Fruit fly (Drosophila melanogaster) whole organism, adult: Measurements from ENCODE around the gene Jon99Fi.

Experiments
- CG11617 ChIP-seq: fragments of 200-800 bp; sonication (Bioruptor generic); optimal IDR thresholded peaks from 2 replicates; lab custom pipeline; 2017; ENCODE audit warnings: mild to moderate bottlenecking, missing biosample characterization, missing genetic modification reagents, missing genetic modification characterization
- CG12768 ChIP-seq: fragments of 200-800 bp; sonication (Bioruptor generic); optimal IDR thresholded peaks from 2 replicates; lab custom pipeline; 2017; ENCODE audit warnings: missing biosample characterization, missing genetic modification characterization, mild to moderate bottlenecking, moderate library complexity, missing genetic modification reagents
- CG14711 ChIP-seq: fragments of 200-800 bp; sonication (Bioruptor generic); optimal IDR thresholded peaks from 2 replicates; lab custom pipeline; 2018; ENCODE audit warnings: missing biosample characterization, mild to moderate bottlenecking, missing genetic modification characterization, moderate library complexity
- CG33017 ChIP-seq: fragments of 200-800 bp; sonication (Bioruptor generic); optimal IDR thresholded peaks from 2 replicates; lab custom pipeline; 2018; ENCODE audit warnings: missing biosample characterization, mild to moderate bottlenecking, missing genetic modification characterization, moderate library complexity
- CG5204 ChIP-seq: fragments of 200-800 bp; sonication (Bioruptor generic); optimal IDR thresholded peaks from 2 replicates; lab custom pipeline; 2016; ENCODE audit warnings: missing biosample characterization, missing genetic modification characterization
- CG7045 ChIP-seq: fragments of 200-800 bp; sonication (Bioruptor generic); optimal IDR thresholded peaks from 2 replicates; lab custom pipeline; 2017; ENCODE audit warnings: missing biosample characterization, mild to moderate bottlenecking, missing genetic modification characterization
- CG7101 ChIP-seq: fragments of 200-800 bp; sonication (Bioruptor generic); optimal IDR thresholded peaks from 2 replicates; lab custom pipeline; 2018; ENCODE audit warnings: missing biosample characterization, mild to moderate bottlenecking, missing genetic modification characterization, moderate library complexity
- Clk ChIP-seq: fragments of 200-800 bp; sonication (Bioruptor generic); optimal IDR thresholded peaks from 2 replicates; lab custom pipeline; 2017; ENCODE audit warnings: missing biosample characterization, missing genetic modification characterization
- Crg-1 ChIP-seq: fragments of 200-800 bp; sonication (Bioruptor generic); optimal IDR thresholded peaks from 2 replicates; lab custom pipeline; 2016; ENCODE audit warnings: missing biosample characterization, missing genetic modification characterization
- Hr96 ChIP-seq: fragments of 200-800 bp; sonication (Bioruptor generic); optimal IDR thresholded peaks from 2 replicates; lab custom pipeline; 2016; ENCODE audit warnings: missing biosample characterization, missing genetic modification characterization
- Mnt ChIP-seq: fragments of 200-800 bp; sonication (Bioruptor generic); optimal IDR thresholded peaks from 2 replicates; lab custom pipeline; 2016; ENCODE audit warnings: missing biosample characterization, mild to moderate bottlenecking, missing genetic modification characterization
- bab1 ChIP-seq: fragments of 200-800 bp; sonication (Bioruptor generic); optimal IDR thresholded peaks from 3 replicates; lab custom pipeline; 2019; ENCODE audit warnings: missing biosample characterization, mild to moderate bottlenecking, missing genetic modification characterization, moderate library complexity
- cic ChIP-seq: fragments of 200-800 bp; sonication (Bioruptor generic); optimal IDR thresholded peaks from 2 replicates; lab custom pipeline; 2017; ENCODE audit warnings: missing biosample characterization, mild to moderate bottlenecking, missing genetic modification characterization, moderate library complexity
- cnc ChIP-seq, 2 experiments: fragments of >200 bp; optimal IDR thresholded peaks; 2 replicates each; lab custom pipeline; 2017
- kay ChIP-seq: fragments of 200-800 bp; sonication (Bioruptor generic); peaks from one replicate; lab custom pipeline; 2016; ENCODE audit warnings: missing biosample characterization, missing genetic modification characterization, borderline replicate concordance
- ovo ChIP-seq: fragments of 200-800 bp; sonication (Bioruptor generic); optimal IDR thresholded peaks from 2 replicates; lab custom pipeline; 2016; ENCODE audit warnings: missing biosample characterization, missing genetic modification characterization
- pad ChIP-seq: fragments of 200-800 bp; sonication (Bioruptor generic); optimal IDR thresholded peaks from 3 replicates; lab custom pipeline; 2017; ENCODE audit warnings: missing biosample characterization, missing genetic modification characterization, mild to moderate bottlenecking, moderate library complexity, missing genetic modification reagents
- tj ChIP-seq: fragments of 200-800 bp; sonication (Bioruptor generic); optimal IDR thresholded peaks from 3 replicates; lab custom pipeline; 2017; ENCODE audit warnings: missing biosample characterization, mild to moderate bottlenecking, missing genetic modification characterization, moderate library complexity
- toe ChIP-seq: fragments of 200-800 bp; sonication (Bioruptor generic); optimal IDR thresholded peaks from 2 replicates; lab custom pipeline; 2016; ENCODE audit warnings: missing biosample characterization, missing genetic modification characterization

The Jon99Fi gene

dm6 chr3R:30475910-30476309 lies 12.9 kb upstream of the Jon99Fi start:
- TF ChIP-seq ovo (GFP tag; lab: Kevin White, UChicago) = no peak
- TF ChIP-seq CG14711 (tag; lab: Kevin White, UChicago) = no peak
- no peak for TF ChIP-seq pad (GFP tag; lab: Kevin White, UChicago)
- no peak for TF ChIP-seq Mnt
- no peak for TF ChIP-seq toe
- no peak for TF ChIP-seq CG5204 (GFP tag; lab: Kevin White, UChicago)

- TF ChIP-seq tj = no peak
- TF ChIP-seq Crg-1 (GFP tag; lab: Kevin White, UChicago) = no peak
- TF ChIP-seq Clk (GFP tag; lab: Kevin White, UChicago) = no peak
- no peak for TF ChIP-seq cnc (optimal IDR thresholded peaks at IDR 0.05; lab: Kevin White, UChicago)
- no peak for TF ChIP-seq CG7101 (tag; lab: Kevin White, UChicago)
- no peak for TF ChIP-seq CG12768 (GFP tag; lab: Kevin White, UChicago)
These were observed 12.4 kb upstream of the Jon99Fi start, which contains the start of gene spdo for dm6 chr3R:30476367-30476766. Gene spdo (plus strand): TSS chr3R:30476684.

dm6 chr3R:30487828-30488227 lies 935 bp upstream of the Jon99Fi start, which contains the start of gene Jon99Fii:
Gene Jon99Fii (minus strand): TSS chr3R:30487928.
- TF ChIP-seq pad (GFP tag; lab: Kevin White, UChicago) (no peak), ovo (GFP tag; lab: Kevin White, UChicago) (no peak), toe (no peak), bab1 (GFP tag; lab: Kevin White, UChicago) (no peak), Hr96 (GFP tag; lab: Kevin White, UChicago) (no peak), CG7045 (GFP tag; lab: Kevin White, UChicago) (no peak), Crg-1 (GFP tag; lab: Kevin White, UChicago) (no peak), CG5204 (GFP tag; lab: Kevin White, UChicago) (no peak), tj (no peak), CG12768 (GFP tag; lab: Kevin White, UChicago) (no peak), kay (GFP tag; lab: Kevin White, UChicago) (no peak), Clk (GFP tag; lab: Kevin White, UChicago) (no peak), Mnt (no peak), cic (GFP tag; lab: Kevin White, UChicago) (no peak), cnc (optimal IDR thresholded peaks at IDR 0.05; lab: Kevin White, UChicago) (no peak), CG7101 (tag; lab: Kevin White, UChicago) (no peak), CG33017 (tag; lab: Kevin White, UChicago) (no peak)

dm6 chr3R:30489797-30490196 lies 1.0 kb downstream of the Jon99Fi start, which contains the start of gene PH4alphaSG2:
Gene PH4alphaSG2 (plus strand): TSS chr3R:30490074.
- TF ChIP-seq CG7101 (tag; lab: Kevin White, UChicago) = no peak
- TF ChIP-seq CG33017 (tag; lab: Kevin White, UChicago) = no peak
- TF ChIP-seq cnc (optimal IDR thresholded peaks at IDR 0.05; lab: Kevin White, UChicago) = no peak
- TF ChIP-seq ovo (GFP tag; lab: Kevin White, UChicago) = no peak
- no peak for TF ChIP-seq CG12768 (GFP tag; lab: Kevin White, UChicago)
- TF ChIP-seq CG11617 = no peak
- no peak for TF ChIP-seq kay (GFP tag; lab: Kevin White, UChicago)
- TF ChIP-seq Crg-1 (GFP tag; lab: Kevin White, UChicago) = no peak
- no peak for TF ChIP-seq CG14711 (tag; lab: Kevin White, UChicago)
- TF ChIP-seq tj = no peak
- no peak for TF ChIP-seq CG7045 (GFP tag; lab: Kevin White, UChicago)
- TF ChIP-seq Clk (GFP tag; lab: Kevin White, UChicago) = no peak
- no peak for TF ChIP-seq bab1 (GFP tag; lab: Kevin White, UChicago)
- TF ChIP-seq pad (GFP tag; lab: Kevin White, UChicago) = no peak
- no peak for TF ChIP-seq toe
- no peak for TF ChIP-seq CG5204 (GFP tag; lab: Kevin White, UChicago)

- TF ChIP-seq Mnt = no peak
These were observed 7.5 kb downstream of the Jon99Fi start, which contains the start of gene PH4alphaMP for dm6 chr3R:30496103-30496858. Gene PH4alphaMP (minus strand): TSS chr3R:30496153.

- TF ChIP-seq pad (GFP tag; lab: Kevin White, UChicago) = no peak
- TF ChIP-seq CG12768 (GFP tag; lab: Kevin White, UChicago) = no peak
- TF ChIP-seq Crg-1 (GFP tag; lab: Kevin White, UChicago) = no peak
- TF ChIP-seq CG14711 (tag; lab: Kevin White, UChicago) = no peak
These were observed 11.5 kb downstream of the Jon99Fi start, which contains the start of gene PH4alphaNE1 for dm6 chr3R:30500226-30500625. Gene PH4alphaNE1 (minus strand): TSS chr3R:30500326.

- no peak for TF ChIP-seq toe
- TF ChIP-seq CG7045 (GFP tag; lab: Kevin White, UChicago) = no peak
These were observed 12.4 kb downstream of the Jon99Fi start for dm6 chr3R:30501174-30501573.
